Worm (Caenorhabditis elegans): ENCODE measurements around the gene aqp-2.
A peak's percentile ranks its signal among the peaks of the same experiment; 100 is the strongest.

The aqp-2 gene

ce11 chrII:9285171-9286025, 23.6 kb upstream of the aqp-2 start, which contains the start of gene mtrr-1:
Gene mtrr-1 (plus strand): TSS chrII:9285975.
- TF ChIP-seq F39B2.1 (GFP tag; IDR thresholded peaks at IDR 0.05): no peak
- TF ChIP-seq ztf-25 (GFP tag; IDR thresholded peaks at IDR 0.05): no peak
- TF ChIP-seq lin-54 (GFP tag; optimal IDR thresholded peaks at IDR 0.05): peak; percentile 36
- no peak for TF ChIP-seq ceh-27 (GFP tag; optimal IDR thresholded peaks at IDR 0.05)
- no peak for TF ChIP-seq egl-44 (GFP tag; IDR thresholded peaks at IDR 0.05)
- TF ChIP-seq efl-1 (GFP tag; optimal IDR thresholded peaks at IDR 0.05): peak; percentile 37
- peak in 1 of 3 experiments; percentile 30 for TF ChIP-seq lin-35 (GFP tag; optimal IDR thresholded peaks at IDR 0.05)
- TF ChIP-seq fkh-3 (tag; optimal IDR thresholded peaks at IDR 0.05): no peak
- no peak for TF ChIP-seq aptf-2 (GFP tag; conservative IDR thresholded peaks at IDR 0.05)
- TF ChIP-seq ceh-40 (GFP tag; IDR thresholded peaks at IDR 0.05): no peak
- no peak for TF ChIP-seq F37B4.10 (GFP tag; IDR thresholded peaks at IDR 0.05)
- TF ChIP-seq snpc-1.1 (tag; optimal IDR thresholded peaks at IDR 0.05; ENCODE audit: insufficient read depth): no peak
- TF ChIP-seq Y95B8A.8 (GFP tag; IDR thresholded peaks at IDR 0.05): no peak
- TF ChIP-seq dox-1 (GFP tag; IDR thresholded peaks at IDR 0.05): no peak
- no peak for TF ChIP-seq mes-4 (tag; optimal IDR thresholded peaks at IDR 0.05)
- TF ChIP-seq B0261.1 (tag; optimal IDR thresholded peaks at IDR 0.05): no peak
- TF ChIP-seq madf-3 (GFP tag; IDR thresholded peaks at IDR 0.05): peak; percentile 57; the same call in 1 of the 2 replicates
- TF ChIP-seq madf-8 (GFP tag; conservative IDR thresholded peaks at IDR 0.05): peak; percentile 57
- TF ChIP-seq attf-6 (GFP tag; IDR thresholded peaks at IDR 0.05): no peak
- TF ChIP-seq dpl-1 (GFP tag; optimal IDR thresholded peaks at IDR 0.05): no peak
- no peak for TF ChIP-seq mxl-1 (tag; optimal IDR thresholded peaks at IDR 0.05)
- no peak for TF ChIP-seq rcor-1 (GFP tag; IDR thresholded peaks at IDR 0.05)
- peak; percentile 90 for TF ChIP-seq ama-1 (optimal IDR thresholded peaks at IDR 0.05)
- peak in 1 of 2 experiments; percentile 21 for TF ChIP-seq ama-1 (GFP tag; optimal IDR thresholded peaks at IDR 0.05)
- peak; percentile 7 for TF ChIP-seq tlf-1 (GFP tag; optimal IDR thresholded peaks at IDR 0.05)
- TF ChIP-seq somi-1 (GFP tag; optimal IDR thresholded peaks at IDR 0.05): no peak
- TF ChIP-seq rpc-1 (optimal IDR thresholded peaks at IDR 0.05): no peak
- TF ChIP-seq rpc-1 (tag; optimal IDR thresholded peaks at IDR 0.05): no peak
- no peak for TF ChIP-seq T07F8.4 (tag; optimal IDR thresholded peaks at IDR 0.05)
- TF ChIP-seq ceh-58 (GFP tag; IDR thresholded peaks at IDR 0.05): no peak
- no peak for TF ChIP-seq F22D6.2 (tag; optimal IDR thresholded peaks at IDR 0.05)
- no peak for TF ChIP-seq cebp-2 (GFP tag; IDR thresholded peaks at IDR 0.05)
- TF ChIP-seq tbp1 (GFP tag; optimal IDR thresholded peaks at IDR 0.05): peak; percentile 18
- peak; percentile 61 for TF ChIP-seq D2030.7 (GFP tag; IDR thresholded peaks at IDR 0.05)
- TF ChIP-seq madf-6 (GFP tag; IDR thresholded peaks at IDR 0.05): peak; percentile 87
- no peak for TF ChIP-seq F23B12.7 (tag; optimal IDR thresholded peaks at IDR 0.05; ENCODE audit: insufficient read depth)
- no peak for TF ChIP-seq gei-17 (GFP tag; optimal IDR thresholded peaks at IDR 0.05)
- no peak for TF ChIP-seq sdz-38 (tag; optimal IDR thresholded peaks at IDR 0.05)
- TF ChIP-seq ceh-100 (GFP tag; IDR thresholded peaks at IDR 0.05): no peak
- TF ChIP-seq tbx-9 (tag; optimal IDR thresholded peaks at IDR 0.05; ENCODE audit: borderline replicate concordance): no peak
- no peak for TF ChIP-seq ztf-28 (GFP tag; IDR thresholded peaks at IDR 0.05)
- TF ChIP-seq hlh-26 (GFP tag; conservative IDR thresholded peaks at IDR 0.05): no peak
- TF ChIP-seq pha-4 (tag; optimal IDR thresholded peaks at IDR 0.05): no peak
- TF ChIP-seq attf-5 (GFP tag; optimal IDR thresholded peaks at IDR 0.05): no peak
- TF ChIP-seq let-526 (GFP tag; IDR thresholded peaks at IDR 0.05): no peak
- no peak for TF ChIP-seq ceh-79 (tag; optimal IDR thresholded peaks at IDR 0.05)
- 0 out of 2 replicates have a peak, but pooled peaks have one; percentile 18 for TF ChIP-seq ekl-4 (GFP tag; IDR thresholded peaks at IDR 0.05)
- TF ChIP-seq Y67H2A.10 (GFP tag; conservative IDR thresholded peaks at IDR 0.05): no peak
- TF ChIP-seq nhr-27 (tag; optimal IDR thresholded peaks at IDR 0.05): no peak
